Fruit fly (Drosophila melanogaster) whole organism, embryonic: ENCODE data around the gene Usf.

Source experiments
- Ada2b ChIP-seq: fragments of 200-800 bp; sonication (Bioruptor generic); IDR thresholded peaks from 2 replicates; pipeline ENCODE4 v1.3.6; 2022; ENCODE audit warnings: missing biosample characterization, missing genetic modification characterization
- BEAF-32 ChIP-seq: fragments of 200-800 bp; sonication (Bioruptor generic); optimal IDR thresholded peaks from 3 replicates; lab custom pipeline; 2017; ENCODE audit warnings: missing biosample characterization, missing genetic modification characterization, mild to moderate bottlenecking, moderate library complexity, missing genetic modification reagents
- CG10654 ChIP-seq: fragments of 200-800 bp; sonication (Bioruptor generic); optimal IDR thresholded peaks from 2 replicates; lab custom pipeline; 2016; ENCODE audit warnings: missing biosample characterization, missing genetic modification characterization
- CG12659 ChIP-seq: fragments of 200-800 bp; sonication (Bioruptor generic); optimal IDR thresholded peaks from 3 replicates; lab custom pipeline; 2017; ENCODE audit warnings: mild to moderate bottlenecking, missing biosample characterization, missing genetic modification reagents, missing genetic modification characterization
- CG13287 ChIP-seq: fragments of 200-800 bp; sonication (Bioruptor generic); IDR thresholded peaks from 2 replicates; pipeline ENCODE4 v1.3.6; 2022; ENCODE audit warnings: missing biosample characterization, missing genetic modification characterization; ENCODE audit not compliant: partially characterized antibody
- CG13894 ChIP-seq: fragments of 200-800 bp; sonication (Bioruptor generic); optimal IDR thresholded peaks from 3 replicates; lab custom pipeline; 2018; ENCODE audit warnings: missing biosample characterization, mild to moderate bottlenecking, missing genetic modification characterization, moderate library complexity
- CG14710 ChIP-seq: fragments of 200-800 bp; sonication (Bioruptor generic); optimal IDR thresholded peaks from 3 replicates; lab custom pipeline; 2019; ENCODE audit warnings: missing biosample characterization, mild to moderate bottlenecking, missing genetic modification characterization, moderate library complexity
- CG15514 ChIP-seq: fragments of 200-800 bp; sonication (Bioruptor generic); optimal IDR thresholded peaks from 3 replicates; lab custom pipeline; 2017; ENCODE audit warnings: missing biosample characterization, missing genetic modification characterization, mild to moderate bottlenecking, moderate library complexity, missing genetic modification reagents
- CG17361 ChIP-seq: fragments of 200-800 bp; sonication (Bioruptor generic); IDR thresholded peaks from 3 replicates; pipeline ENCODE4 v1.3.6; 2022; ENCODE audit warnings: missing biosample characterization, missing genetic modification characterization
- CG2120 ChIP-seq: fragments of 200-800 bp; sonication (Bioruptor generic); optimal IDR thresholded peaks from 3 replicates; lab custom pipeline; 2016; ENCODE audit warnings: missing biosample characterization, missing genetic modification characterization
- CG2889 ChIP-seq: fragments of 200-800 bp; sonication (Bioruptor generic); IDR thresholded peaks from 3 replicates; pipeline ENCODE4 v1.3.6; 2022; ENCODE audit warnings: missing biosample characterization, missing genetic modification characterization
- CG34376 ChIP-seq: fragments of 200-800 bp; sonication (Bioruptor generic); optimal IDR thresholded peaks from 2 replicates; lab custom pipeline; 2018; ENCODE audit warnings: missing biosample characterization, mild to moderate bottlenecking, missing genetic modification characterization
- CG42726 ChIP-seq: fragments of 200-800 bp; sonication (Bioruptor generic); IDR thresholded peaks from 2 replicates; pipeline ENCODE4 v1.3.6; 2022; ENCODE audit warnings: missing biosample characterization, missing genetic modification characterization; ENCODE audit not compliant: partially characterized antibody
- CG6683 ChIP-seq: fragments of 200-800 bp; sonication (Bioruptor generic); optimal IDR thresholded peaks from 2 replicates; lab custom pipeline; 2017; ENCODE audit warnings: missing biosample characterization, mild to moderate bottlenecking, missing genetic modification characterization, missing genetic modification reagents
- CG6854 ChIP-seq: fragments of 200-800 bp; sonication (Bioruptor generic); optimal IDR thresholded peaks from 3 replicates; lab custom pipeline; 2017; ENCODE audit warnings: missing biosample characterization, mild to moderate bottlenecking, missing genetic modification characterization
- CG8290 ChIP-seq, 3 experiments: fragments of 200-800 bp; sonication (Bioruptor generic); optimal IDR thresholded peaks; 2 replicates each; lab custom pipeline; 2016 to 2019; ENCODE audit warnings: missing biosample characterization in 3 of 3, missing genetic modification characterization in 3 of 3, mild to moderate bottlenecking in 2 of 3, moderate library complexity in 1 of 3
- Dp ChIP-seq: fragments of 200-800 bp; sonication (Bioruptor generic); optimal IDR thresholded peaks from 2 replicates; lab custom pipeline; 2018; ENCODE audit warnings: missing biosample characterization, mild to moderate bottlenecking, missing genetic modification characterization, moderate library complexity
- E2f2 ChIP-seq: fragments of 200-800 bp; sonication (Bioruptor generic); IDR thresholded peaks from 2 replicates; pipeline ENCODE4 v1.3.6; 2022; ENCODE audit warnings: missing biosample characterization, missing genetic modification characterization
- Ets65A ChIP-seq: fragments of 200-800 bp; sonication (Bioruptor generic); peaks from one replicate; lab custom pipeline; 2016; ENCODE audit warnings: missing biosample characterization, missing genetic modification characterization
- Fer3 ChIP-seq: fragments of 200-800 bp; sonication (Bioruptor generic); optimal IDR thresholded peaks from 2 replicates; lab custom pipeline; 2018; ENCODE audit warnings: missing biosample characterization, mild to moderate bottlenecking, missing genetic modification characterization, moderate library complexity
- HmgZ ChIP-seq: fragments of 200-800 bp; sonication (Bioruptor generic); optimal IDR thresholded peaks from 2 replicates; lab custom pipeline; 2018; ENCODE audit warnings: missing biosample characterization, mild to moderate bottlenecking, missing genetic modification characterization
- MBD-R2 ChIP-seq: fragments of 200-800 bp; sonication (Bioruptor generic); IDR thresholded peaks from 2 replicates; pipeline ENCODE4 v1.3.6; 2022; ENCODE audit warnings: missing biosample characterization, missing genetic modification characterization
- Max ChIP-seq: fragments of 200-800 bp; sonication (Bioruptor generic); optimal IDR thresholded peaks from 2 replicates; lab custom pipeline; 2016; ENCODE audit warnings: missing biosample characterization, mild to moderate bottlenecking, missing genetic modification characterization
- Med ChIP-seq: fragments of 200-800 bp; sonication (Bioruptor generic); peaks from one replicate; lab custom pipeline; 2016; ENCODE audit warnings: missing biosample characterization, missing genetic modification characterization, mild to moderate bottlenecking, inconsistent platforms, moderate library complexity
- Rfx ChIP-seq: fragments of 200-800 bp; sonication (Bioruptor generic); IDR thresholded peaks from 2 replicates; pipeline ENCODE4 v1.3.6; 2022; ENCODE audit warnings: missing biosample characterization, missing genetic modification characterization
- az2 ChIP-seq: fragments of 200-800 bp; sonication (Bioruptor generic); optimal IDR thresholded peaks from 3 replicates; lab custom pipeline; 2016; ENCODE audit warnings: missing biosample characterization, missing genetic modification characterization
- chn ChIP-seq: fragments of 200-800 bp; sonication (Bioruptor generic); optimal IDR thresholded peaks from 2 replicates; lab custom pipeline; 2016; ENCODE audit warnings: missing biosample characterization, missing genetic modification characterization
- dm ChIP-seq: fragments of 200-800 bp; sonication (Bioruptor generic); optimal IDR thresholded peaks from 3 replicates; lab custom pipeline; 2016; ENCODE audit warnings: missing biosample characterization, missing genetic modification characterization
- dmrt11E ChIP-seq: fragments of 200-800 bp; sonication (Bioruptor generic); optimal IDR thresholded peaks from 3 replicates; lab custom pipeline; 2018; ENCODE audit warnings: missing biosample characterization, mild to moderate bottlenecking, missing genetic modification characterization, moderate library complexity
- fd96Cb ChIP-seq: fragments of 200-800 bp; sonication (Bioruptor generic); optimal IDR thresholded peaks from 2 replicates; lab custom pipeline; 2018; ENCODE audit warnings: missing biosample characterization, mild to moderate bottlenecking, missing genetic modification characterization, moderate library complexity
- fu2 ChIP-seq: fragments of 200-800 bp; sonication (Bioruptor generic); optimal IDR thresholded peaks from 2 replicates; lab custom pipeline; 2016; ENCODE audit warnings: missing biosample characterization, missing genetic modification characterization
- gfzf ChIP-seq: fragments of 200-800 bp; sonication (Bioruptor generic); optimal IDR thresholded peaks from 2 replicates; lab custom pipeline; 2016; ENCODE audit warnings: missing biosample characterization, mild to moderate bottlenecking, missing genetic modification characterization, moderate library complexity
- hth ChIP-seq: fragments of >200 bp; optimal IDR thresholded peaks from 2 replicates; lab custom pipeline; 2017; ENCODE audit warnings: inconsistent platforms
- jing ChIP-seq: fragments of 200-800 bp; sonication (Bioruptor generic); optimal IDR thresholded peaks from 2 replicates; lab custom pipeline; 2018; ENCODE audit warnings: missing biosample characterization, mild to moderate bottlenecking, missing genetic modification characterization
- mam ChIP-seq: fragments of 200-800 bp; sonication (Bioruptor generic); optimal IDR thresholded peaks from 3 replicates; lab custom pipeline; 2016; ENCODE audit warnings: missing biosample characterization, missing genetic modification characterization
- mld ChIP-seq: fragments of 200-800 bp; sonication (Bioruptor generic); IDR thresholded peaks from 3 replicates; pipeline ENCODE4 v1.3.6; 2022; ENCODE audit warnings: missing biosample characterization, missing genetic modification characterization; ENCODE audit not compliant: partially characterized antibody
- nerfin-1 ChIP-seq: fragments of 200-800 bp; sonication (Bioruptor generic); optimal IDR thresholded peaks from 3 replicates; lab custom pipeline; 2019; ENCODE audit warnings: missing biosample characterization, mild to moderate bottlenecking, missing genetic modification characterization, moderate library complexity
- pho ChIP-seq: fragments of 200-800 bp; sonication (Bioruptor generic); optimal IDR thresholded peaks from 2 replicates; lab custom pipeline; 2016; ENCODE audit warnings: missing biosample characterization, missing genetic modification characterization
- phol ChIP-seq: fragments of 200-800 bp; sonication (Bioruptor generic); optimal IDR thresholded peaks from 3 replicates; lab custom pipeline; 2018; ENCODE audit warnings: missing biosample characterization, mild to moderate bottlenecking, missing genetic modification characterization, moderate library complexity
- psq ChIP-seq: fragments of 200-800 bp; sonication (Bioruptor generic); optimal IDR thresholded peaks from 2 replicates; lab custom pipeline; 2017; ENCODE audit warnings: missing biosample characterization, missing genetic modification characterization
- pum ChIP-seq: fragments of 200-800 bp; sonication (Bioruptor generic); optimal IDR thresholded peaks from 2 replicates; lab custom pipeline; 2016; ENCODE audit warnings: missing biosample characterization, missing genetic modification characterization
- pzg ChIP-seq: fragments of 200-800 bp; sonication (Bioruptor generic); optimal IDR thresholded peaks from 3 replicates; lab custom pipeline; 2018; ENCODE audit warnings: missing biosample characterization, mild to moderate bottlenecking, missing genetic modification characterization, moderate library complexity
- rib ChIP-seq: fragments of 200-800 bp; sonication (Bioruptor generic); IDR thresholded peaks from 2 replicates; pipeline ENCODE4 v1.3.6; 2022; ENCODE audit warnings: missing biosample characterization, missing genetic modification characterization
- shn ChIP-seq: fragments of 200-800 bp; sonication (Bioruptor generic); optimal IDR thresholded peaks from 3 replicates; lab custom pipeline; 2016; ENCODE audit warnings: missing biosample characterization, missing genetic modification characterization
- stwl ChIP-seq: fragments of 200-800 bp; sonication (Bioruptor generic); optimal IDR thresholded peaks from 3 replicates; lab custom pipeline; 2018; ENCODE audit warnings: missing biosample characterization, mild to moderate bottlenecking, missing genetic modification characterization, moderate library complexity
- tgo ChIP-seq: fragments of 200-800 bp; sonication (Bioruptor generic); IDR thresholded peaks from 3 replicates; pipeline ENCODE4 v1.3.6; 2022; ENCODE audit warnings: missing biosample characterization, missing genetic modification characterization
- tna ChIP-seq: fragments of 200-800 bp; sonication (Bioruptor generic); IDR thresholded peaks from 2 replicates; pipeline ENCODE4 v1.3.6; 2022; ENCODE audit warnings: missing biosample characterization, missing genetic modification characterization; ENCODE audit not compliant: partially characterized antibody
- trem ChIP-seq: fragments of 200-800 bp; optimal IDR thresholded peaks from 3 replicates; lab custom pipeline; 2019; ENCODE audit warnings: missing biosample characterization, mild to moderate bottlenecking, missing genetic modification characterization, moderate library complexity
- usp ChIP-seq: fragments of >200 bp; optimal IDR thresholded peaks from 2 replicates; lab custom pipeline; 2017; ENCODE audit warnings: missing biosample characterization, missing genetic modification characterization
- zfh1 ChIP-seq: fragments of 200-800 bp; sonication (Bioruptor generic); IDR thresholded peaks from 3 replicates; pipeline ENCODE4 v1.3.6; 2022; ENCODE audit warnings: missing biosample characterization, missing genetic modification characterization
- zfh2 ChIP-seq: fragments of 200-800 bp; sonication (Bioruptor generic); optimal IDR thresholded peaks from 2 replicates; lab custom pipeline; 2016; ENCODE audit warnings: missing biosample characterization, missing genetic modification characterization

Gene Usf

DNA sequence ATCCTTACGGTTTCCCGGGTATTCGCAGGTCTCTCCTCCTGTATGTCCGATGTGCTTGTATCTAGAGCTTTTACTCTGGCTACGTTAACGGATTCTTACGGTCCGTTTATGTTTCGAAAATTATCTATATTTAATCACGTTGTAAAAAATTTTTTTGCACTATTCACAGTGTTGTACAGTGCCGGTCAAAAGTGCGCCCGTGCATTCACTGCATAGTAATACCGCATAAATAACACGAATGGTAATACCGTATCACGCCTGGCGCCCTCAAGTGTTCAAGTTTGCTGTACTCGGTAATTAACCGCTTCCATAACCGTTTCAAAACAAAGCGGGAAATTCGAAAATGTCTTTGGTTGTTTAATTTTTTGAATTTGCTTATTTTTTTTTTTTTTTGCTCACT lies 5.4 kb upstream of the Usf start, which contains the start of gene CG11444 (continued):
- peak; percentile 22 for TF ChIP-seq CG34376 (GFP tag; lab: Kevin White, UChicago)
- no peak for TF ChIP-seq CG10654 (GFP tag; lab: Kevin White, UChicago)
- TF ChIP-seq chn (GFP tag; lab: Kevin White, UChicago) = no peak
- peak; percentile 1 for TF ChIP-seq az2 (GFP tag; lab: Kevin White, UChicago)
- peak; percentile 59 for TF ChIP-seq CG8290 (GFP tag; optimal IDR thresholded peaks at IDR 0.05; lab: Kevin White, UChicago)
- TF ChIP-seq CG8290 (tag; optimal IDR thresholded peaks at IDR 0.05; lab: Kevin White, UChicago) = peak in 1 of 2 experiments; percentile 89
- peak; percentile 60 for TF ChIP-seq mam (GFP tag; lab: Kevin White, UChicago)
- TF ChIP-seq shn = peak; percentile 43
- peak; percentile 45 for TF ChIP-seq pho (GFP tag; lab: Kevin White, UChicago)
- TF ChIP-seq CG13894 = peak; percentile 37
- TF ChIP-seq BEAF-32 (GFP tag; lab: Kevin White, UChicago) = peak; percentile 51
- TF ChIP-seq CG2889 = no peak
- TF ChIP-seq gfzf (GFP tag; lab: Kevin White, UChicago) = peak; percentile 96
- TF ChIP-seq CG12659 (GFP tag; lab: Kevin White, UChicago) = peak; percentile 77
- TF ChIP-seq CG6683 (GFP tag; lab: Kevin White, UChicago) = peak; percentile 4
- peak; percentile 45 for TF ChIP-seq pum (GFP tag; lab: Kevin White, UChicago)
- TF ChIP-seq psq (GFP tag; lab: Kevin White, UChicago) = no peak
- TF ChIP-seq tna = no peak; the same call in 1 of the 2 replicates
- TF ChIP-seq MBD-R2 (GFP tag; lab: Robert Waterston, UW) = peak; percentile 76
- peak; percentile 42 for TF ChIP-seq fu2 (GFP tag; lab: Kevin White, UChicago)
- no peak for TF ChIP-seq usp (GFP tag; lab: Kevin White, UChicago)
- TF ChIP-seq tgo (GFP tag; lab: Robert Waterston, UW) = no peak
- TF ChIP-seq E2f2 = peak; percentile 93
- TF ChIP-seq phol (tag; lab: Kevin White, UChicago) = peak; percentile 31
- TF ChIP-seq nerfin-1 = peak; percentile 33
- TF ChIP-seq CG2120 (GFP tag; lab: Kevin White, UChicago) = peak; percentile 69
- peak; percentile 92 for TF ChIP-seq Ets65A (GFP tag; lab: Kevin White, UChicago)
- TF ChIP-seq Max (GFP tag; lab: Kevin White, UChicago) = peak; percentile 40
- TF ChIP-seq CG42726 (GFP tag; lab: Robert Waterston, UW) = peak; percentile 52
- peak; percentile 9 for TF ChIP-seq dmrt11E (tag; lab: Kevin White, UChicago)
- TF ChIP-seq zfh1 = 0 out of 3 replicates have a peak, but pooled peaks have one; percentile 4
- TF ChIP-seq CG17361 (GFP tag; lab: Robert Waterston, UW) = 0 out of 3 replicates have a peak, but pooled peaks have one; percentile 15
- TF ChIP-seq dm = peak; percentile 69
- peak; percentile 56 for TF ChIP-seq rib (GFP tag; lab: Robert Waterston, UW)
- peak; percentile 63 for TF ChIP-seq CG14710
- no peak for TF ChIP-seq Fer3 (tag; lab: Kevin White, UChicago)
- no peak for TF ChIP-seq Ada2b
- TF ChIP-seq jing (GFP tag; lab: Kevin White, UChicago) = no peak
- peak; percentile 58 for TF ChIP-seq zfh2 (GFP tag; lab: Kevin White, UChicago)

DNA sequence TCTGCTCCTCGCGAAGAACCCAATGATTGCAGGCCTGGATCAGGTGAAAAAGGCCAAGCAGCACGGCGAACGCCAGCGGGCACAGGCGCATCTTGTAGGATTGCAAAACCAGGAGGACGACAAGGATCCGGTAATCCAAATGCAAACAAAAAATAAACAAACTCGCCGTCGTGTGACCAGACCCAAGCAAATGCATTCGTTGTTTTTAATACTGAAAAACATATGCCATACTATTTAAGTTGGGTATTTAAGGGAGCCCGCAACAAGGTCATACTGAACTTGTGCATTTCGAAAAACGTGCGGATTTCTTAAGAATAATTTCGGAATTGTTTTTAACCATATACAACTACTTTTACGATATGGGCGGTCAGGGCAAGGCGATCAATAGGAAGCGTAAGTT lies 3.1 kb upstream of the Usf start, which contains the start of the genes CG11436 and CG3527:
CG11436 (minus strand) TSS at position 162 of the 400 bp plus-strand sequence.
CG3527 (plus strand) TSS at position 257 of the 400 bp plus-strand sequence.
- TF ChIP-seq CG15514 (GFP tag; lab: Kevin White, UChicago) (peak; percentile 15), fd96Cb (tag; lab: Kevin White, UChicago) (no peak), Rfx (GFP tag; lab: Robert Waterston, UW) (no peak), stwl (tag; lab: Kevin White, UChicago) (peak; percentile 44), gfzf (GFP tag; lab: Kevin White, UChicago) (peak; percentile 86), CG13287 (GFP tag; lab: Robert Waterston, UW) (peak; percentile 30; the same call in 1 of the 2 replicates), Dp (GFP tag; lab: Kevin White, UChicago) (peak; percentile 53), Med (GFP tag; lab: Kevin White, UChicago) (peak; percentile 70), trem (tag; lab: Kevin White, UChicago) (peak; percentile 33), CG6854 (GFP tag; lab: Kevin White, UChicago) (no peak), E2f2 (peak; percentile 52), hth (lab: Kevin White, UChicago) (no peak), mld (no peak), pzg (GFP tag; lab: Kevin White, UChicago) (peak; percentile 66), HmgZ (tag; lab: Kevin White, UChicago) (peak; percentile 6)
